Fruit fly (Drosophila melanogaster) whole organism, prepupa: ENCODE results near the gene gnu.

Experiments
- Blimp-1 ChIP-seq: fragments of 200-800 bp; sonication (Bioruptor generic); optimal IDR thresholded peaks from 3 replicates; lab custom pipeline; 2017; ENCODE audit warnings: missing biosample characterization, missing genetic modification characterization, mild to moderate bottlenecking, moderate library complexity, missing genetic modification reagents
- CG11294 ChIP-seq: fragments of 200-800 bp; sonication (Bioruptor generic); IDR thresholded peaks from 2 replicates; pipeline ENCODE4 v1.3.6; 2022; ENCODE audit warnings: missing biosample characterization, missing genetic modification characterization
- CG11762 ChIP-seq: fragments of 200-800 bp; sonication (Bioruptor generic); optimal IDR thresholded peaks from 3 replicates; lab custom pipeline; 2016; ENCODE audit warnings: missing biosample characterization, missing genetic modification characterization; ENCODE audit not compliant: insufficient read depth
- CG3032 ChIP-seq: fragments of 200-800 bp; optimal IDR thresholded peaks from 2 replicates; lab custom pipeline; 2019; ENCODE audit warnings: missing biosample characterization, mild to moderate bottlenecking, missing genetic modification characterization, moderate library complexity
- CG31627 ChIP-seq: fragments of 200-800 bp; sonication (Bioruptor generic); optimal IDR thresholded peaks from 3 replicates; lab custom pipeline; 2016; ENCODE audit warnings: missing biosample characterization, missing genetic modification characterization
- CG32006 ChIP-seq: fragments of 200-800 bp; sonication (Bioruptor generic); optimal IDR thresholded peaks from 3 replicates; lab custom pipeline; 2017; ENCODE audit warnings: missing biosample characterization, mild to moderate bottlenecking, missing genetic modification characterization
- CG34406 ChIP-seq: fragments of 200-800 bp; sonication (Bioruptor generic); optimal IDR thresholded peaks from 3 replicates; lab custom pipeline; 2016; ENCODE audit warnings: missing biosample characterization, missing genetic modification characterization
- CG3919 ChIP-seq: fragments of 200-800 bp; sonication (Bioruptor generic); optimal IDR thresholded peaks from 3 replicates; lab custom pipeline; 2016; ENCODE audit warnings: missing biosample characterization, missing genetic modification characterization
- CG6276 ChIP-seq: fragments of 200-800 bp; sonication (Bioruptor generic); optimal IDR thresholded peaks from 2 replicates; lab custom pipeline; 2017; ENCODE audit warnings: missing biosample characterization, mild to moderate bottlenecking, missing genetic modification characterization
- CG6792 ChIP-seq: fragments of 200-800 bp; sonication (Bioruptor generic); optimal IDR thresholded peaks from 3 replicates; lab custom pipeline; 2016; ENCODE audit warnings: missing biosample characterization, missing genetic modification characterization
- CG6808 ChIP-seq: fragments of 200-800 bp; sonication (Bioruptor generic); optimal IDR thresholded peaks from 3 replicates; lab custom pipeline; 2017; ENCODE audit warnings: missing biosample characterization, missing genetic modification characterization, mild to moderate bottlenecking, moderate library complexity, missing genetic modification reagents
- CG6854 ChIP-seq: fragments of 200-800 bp; sonication (Bioruptor generic); optimal IDR thresholded peaks from 2 replicates; lab custom pipeline; 2017; ENCODE audit warnings: missing biosample characterization, mild to moderate bottlenecking, missing genetic modification characterization
- CG7368 ChIP-seq: fragments of 200-800 bp; sonication (Bioruptor generic); optimal IDR thresholded peaks from 3 replicates; lab custom pipeline; 2016; ENCODE audit warnings: missing biosample characterization, missing genetic modification characterization
- CG8119 ChIP-seq: fragments of 200-800 bp; sonication (Bioruptor generic); IDR thresholded peaks from 3 replicates; pipeline ENCODE4 v1.3.6; 2022; ENCODE audit warnings: missing biosample characterization, missing genetic modification characterization
- CG8632 ChIP-seq: fragments of 200-800 bp; sonication (Bioruptor generic); optimal IDR thresholded peaks from 3 replicates; lab custom pipeline; 2016; ENCODE audit warnings: missing biosample characterization, missing genetic modification characterization
- CG9139 ChIP-seq: fragments of 200-800 bp; sonication (Bioruptor generic); optimal IDR thresholded peaks from 3 replicates; lab custom pipeline; 2017; ENCODE audit warnings: missing biosample characterization, mild to moderate bottlenecking, missing genetic modification characterization
- Eip75B ChIP-seq: fragments of 200-800 bp; sonication (Bioruptor generic); optimal IDR thresholded peaks from 3 replicates; lab custom pipeline; 2016; ENCODE audit warnings: missing biosample characterization, missing genetic modification characterization
- Eip78C ChIP-seq: fragments of 200-800 bp; sonication (Bioruptor generic); peaks from one replicate; lab custom pipeline; 2016; ENCODE audit warnings: missing biosample characterization, missing genetic modification characterization
- Eip93F ChIP-seq: fragments of 200-800 bp; sonication (Bioruptor generic); optimal IDR thresholded peaks from 2 replicates; lab custom pipeline; 2016; ENCODE audit warnings: missing biosample characterization, mild to moderate bottlenecking, missing genetic modification characterization
- Ets21C ChIP-seq: fragments of 200-800 bp; sonication (Bioruptor generic); optimal IDR thresholded peaks from 3 replicates; lab custom pipeline; 2016; ENCODE audit warnings: missing biosample characterization, missing genetic modification characterization
- Ets96B ChIP-seq: fragments of 200-800 bp; optimal IDR thresholded peaks from 2 replicates; lab custom pipeline; 2019; ENCODE audit warnings: missing biosample characterization, mild to moderate bottlenecking, missing genetic modification characterization, moderate library complexity
- Gug ChIP-seq: fragments of 200-800 bp; sonication (Bioruptor generic); IDR thresholded peaks from 2 replicates; pipeline ENCODE4 v1.3.6; 2022; ENCODE audit warnings: missing biosample characterization, missing genetic modification characterization
- Met ChIP-seq: fragments of 200-800 bp; sonication (Bioruptor generic); optimal IDR thresholded peaks from 3 replicates; lab custom pipeline; 2016; ENCODE audit warnings: missing biosample characterization, missing genetic modification characterization
- OdsH ChIP-seq: fragments of 200-800 bp; sonication (Bioruptor generic); optimal IDR thresholded peaks from 3 replicates; lab custom pipeline; 2016; ENCODE audit warnings: missing biosample characterization, missing genetic modification characterization
- Sox15 ChIP-seq: fragments of 200-800 bp; sonication (Bioruptor generic); optimal IDR thresholded peaks from 3 replicates; lab custom pipeline; 2016; ENCODE audit warnings: missing biosample characterization, missing genetic modification characterization
- achi ChIP-seq: fragments of 200-800 bp; sonication (Bioruptor generic); optimal IDR thresholded peaks from 3 replicates; lab custom pipeline; 2016; ENCODE audit warnings: missing biosample characterization, missing genetic modification characterization
- acj6 ChIP-seq: fragments of 200-800 bp; sonication (Bioruptor generic); optimal IDR thresholded peaks from 3 replicates; lab custom pipeline; 2016; ENCODE audit warnings: missing biosample characterization, missing genetic modification characterization
- cyc ChIP-seq: fragments of 200-800 bp; sonication (Bioruptor generic); optimal IDR thresholded peaks from 3 replicates; lab custom pipeline; 2016; ENCODE audit warnings: missing biosample characterization, missing genetic modification characterization
- dac ChIP-seq: fragments of 200-800 bp; sonication (Bioruptor generic); optimal IDR thresholded peaks from 2 replicates; lab custom pipeline; 2017; ENCODE audit warnings: missing biosample characterization, mild to moderate bottlenecking, missing genetic modification characterization
- dsx ChIP-seq: fragments of 200-800 bp; optimal IDR thresholded peaks from 3 replicates; lab custom pipeline; 2019; ENCODE audit warnings: missing biosample characterization, mild to moderate bottlenecking, missing genetic modification characterization, moderate library complexity; ENCODE audit not compliant: poor library complexity, severe bottlenecking
- eg ChIP-seq: fragments of 200-800 bp; sonication (Bioruptor generic); IDR thresholded peaks from 3 replicates; pipeline ENCODE4 v1.3.6; 2022; ENCODE audit warnings: missing biosample characterization, missing genetic modification characterization
- esn ChIP-seq: fragments of 200-800 bp; sonication (Bioruptor generic); optimal IDR thresholded peaks from 2 replicates; lab custom pipeline; 2016; ENCODE audit warnings: missing biosample characterization, mild to moderate bottlenecking, missing genetic modification characterization, moderate library complexity
- fd59A ChIP-seq: fragments of 200-800 bp; sonication (Bioruptor generic); optimal IDR thresholded peaks from 2 replicates; lab custom pipeline; 2017; ENCODE audit warnings: missing biosample characterization, mild to moderate bottlenecking, missing genetic modification characterization, missing genetic modification reagents
- fd85E ChIP-seq: fragments of 200-800 bp; sonication (Bioruptor generic); optimal IDR thresholded peaks from 3 replicates; lab custom pipeline; 2016; ENCODE audit warnings: missing biosample characterization, missing genetic modification characterization
- fkh ChIP-seq: fragments of 200-800 bp; sonication (Bioruptor generic); optimal IDR thresholded peaks from 3 replicates; lab custom pipeline; 2017; ENCODE audit warnings: missing biosample characterization, mild to moderate bottlenecking, missing genetic modification characterization, moderate library complexity
- lz ChIP-seq: fragments of 200-800 bp; sonication (Bioruptor generic); optimal IDR thresholded peaks from 3 replicates; lab custom pipeline; 2016; ENCODE audit warnings: missing biosample characterization, missing genetic modification characterization
- net ChIP-seq: fragments of 200-800 bp; sonication (Bioruptor generic); optimal IDR thresholded peaks from 3 replicates; lab custom pipeline; 2016; ENCODE audit warnings: missing biosample characterization, missing genetic modification characterization
- pdm3 ChIP-seq: fragments of 200-800 bp; sonication (Bioruptor generic); optimal IDR thresholded peaks from 3 replicates; lab custom pipeline; 2016; ENCODE audit warnings: missing biosample characterization, missing genetic modification characterization
- salr ChIP-seq, 2 experiments: fragments of 200-800 bp; sonication (Bioruptor generic); optimal IDR thresholded peaks; 3 replicates each; lab custom pipeline; 2016 to 2018; ENCODE audit warnings: missing biosample characterization in 2 of 2, missing genetic modification characterization in 2 of 2, mild to moderate bottlenecking in 1 of 2
- spab ChIP-seq: fragments of 200-800 bp; sonication (Bioruptor generic); optimal IDR thresholded peaks from 2 replicates; lab custom pipeline; 2017; ENCODE audit warnings: missing biosample characterization, mild to moderate bottlenecking, missing genetic modification characterization, missing genetic modification reagents
- ss ChIP-seq, 2 experiments: fragments of 200-800 bp; sonication (Bioruptor generic); optimal IDR thresholded peaks; 2 replicates in 1 of 2; 3 replicates in 1 of 2; lab custom pipeline; 2017 to 2018; ENCODE audit warnings: mild to moderate bottlenecking in 2 of 2, missing biosample characterization in 2 of 2, missing genetic modification characterization in 2 of 2, moderate library complexity in 1 of 2
- svp ChIP-seq: fragments of 200-800 bp; sonication (Bioruptor generic); peaks from one replicate; lab custom pipeline; 2016; ENCODE audit warnings: missing biosample characterization, missing genetic modification characterization
- topi ChIP-seq: fragments of 200-800 bp; sonication (Bioruptor generic); optimal IDR thresholded peaks from 3 replicates; lab custom pipeline; 2016; ENCODE audit warnings: missing biosample characterization, missing genetic modification characterization
- vri ChIP-seq: fragments of 200-800 bp; sonication (Bioruptor generic); optimal IDR thresholded peaks from 3 replicates; lab custom pipeline; 2016; ENCODE audit warnings: missing biosample characterization, mild to moderate bottlenecking, missing genetic modification characterization

Gene gnu

DNA sequence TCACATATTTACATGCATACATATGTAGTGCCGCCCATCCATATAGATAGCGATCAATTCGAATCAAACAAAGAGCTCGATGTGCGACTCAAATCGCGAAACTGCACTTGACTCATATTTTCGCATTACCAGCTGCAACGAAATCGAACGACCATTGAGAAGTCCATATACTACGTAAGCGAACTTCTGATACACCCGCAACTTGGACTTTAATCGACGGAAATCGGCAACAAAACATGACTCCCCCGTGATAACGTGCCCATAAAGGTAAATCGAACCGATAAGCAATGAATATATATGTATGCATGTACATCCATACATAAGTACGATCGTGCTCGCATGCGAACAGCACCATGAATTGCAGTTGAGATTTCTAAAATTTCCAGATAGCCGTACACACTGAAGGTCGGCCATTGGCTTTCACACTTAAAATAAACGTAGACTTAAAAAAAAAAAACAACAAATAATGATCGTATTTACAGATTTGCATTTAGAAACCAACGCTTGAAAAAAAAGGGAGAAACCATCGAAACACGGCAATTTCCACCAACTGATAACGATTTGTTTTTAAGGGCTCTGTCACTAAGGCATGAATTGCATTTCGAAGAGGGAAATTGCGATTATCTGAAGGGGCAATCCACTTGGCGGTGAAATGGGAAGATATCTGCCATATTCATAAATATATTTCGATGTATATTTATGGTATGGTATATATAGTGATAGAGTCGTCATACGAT, 20.4 kb downstream of the gnu start (continued):
- peak; percentile 13 for TF ChIP-seq CG6808
- no peak for TF ChIP-seq fd59A (GFP tag; lab: Kevin White, UChicago)
- no peak for TF ChIP-seq fd85E (GFP tag; lab: Kevin White, UChicago)
- no peak for TF ChIP-seq achi

DNA sequence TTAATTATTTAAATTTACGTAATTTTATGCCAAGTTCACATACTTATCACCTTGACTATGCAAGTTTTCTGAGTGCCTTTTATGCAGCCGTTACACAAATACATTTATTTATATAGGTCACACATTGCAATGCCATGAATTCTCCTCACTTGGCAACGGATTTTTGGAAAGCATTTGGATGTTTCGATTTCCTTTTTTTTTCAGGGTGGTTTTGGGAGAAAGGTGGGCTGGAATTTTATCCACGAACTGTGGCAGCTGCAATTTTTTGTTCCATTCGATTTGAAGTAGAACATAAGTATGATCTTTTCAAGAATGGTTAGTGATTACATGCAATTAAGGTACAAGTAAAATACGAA, 21.3 kb downstream of the gnu start:
- TF ChIP-seq Ets96B (tag; lab: Kevin White, UChicago) (no peak), OdsH (GFP tag; lab: Kevin White, UChicago) (no peak), Met (GFP tag; lab: Kevin White, UChicago) (no peak), achi (no peak), CG6808 (no peak), Eip78C (GFP tag; lab: Kevin White, UChicago) (no peak), lz (GFP tag; lab: Kevin White, UChicago) (no peak), Ets21C (GFP tag; lab: Kevin White, UChicago) (no peak), salr (GFP tag; optimal IDR thresholded peaks at IDR 0.05; lab: Kevin White, UChicago) (no peak), acj6 (GFP tag; lab: Kevin White, UChicago) (no peak), spab (no peak)
- TF ChIP-seq, all 60 proteins: peak for 0

DNA sequence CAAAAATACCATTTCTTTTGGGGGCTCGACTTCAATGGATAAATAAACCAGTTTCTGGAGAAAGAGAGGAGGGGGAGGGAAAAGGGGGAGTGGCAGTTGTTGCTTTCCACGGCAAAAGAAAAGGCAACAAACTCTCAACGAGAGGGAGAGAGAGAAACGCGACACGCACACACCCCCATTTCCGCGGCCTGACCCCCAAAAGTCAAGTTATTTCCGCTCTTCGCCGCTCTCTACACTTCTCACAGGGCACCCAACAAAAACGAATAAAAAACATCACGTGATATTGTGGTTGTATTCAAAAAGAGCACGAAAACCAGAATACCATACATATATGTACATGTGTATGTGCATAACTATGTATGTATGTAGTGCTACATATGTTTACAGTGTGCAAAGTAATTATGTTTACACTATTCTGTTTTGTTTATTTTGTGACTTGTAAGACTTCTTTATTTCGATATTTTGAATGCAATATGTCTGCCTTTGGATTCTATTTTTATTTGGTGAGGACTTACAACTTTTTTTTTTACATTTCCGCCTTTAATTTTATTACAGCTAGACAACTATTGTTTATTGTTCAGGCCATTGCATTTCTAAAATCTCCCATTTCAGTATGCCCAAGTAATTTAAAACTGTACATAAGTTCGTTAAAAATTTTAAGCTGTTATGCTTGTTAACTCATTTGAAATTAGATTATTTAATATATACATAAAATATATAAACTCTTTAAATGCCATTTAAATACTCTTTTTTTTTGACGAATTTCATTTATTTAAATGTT, 21.9 kb downstream of the gnu start:
- TF ChIP-seq Gug (no peak), spab (peak; percentile 40), achi (peak; percentile 53), Ets96B (tag; lab: Kevin White, UChicago) (peak; percentile 5), cyc (GFP tag; lab: Kevin White, UChicago) (peak; percentile 59), CG3032 (tag; lab: Kevin White, UChicago) (peak; percentile 39), Met (GFP tag; lab: Kevin White, UChicago) (peak; percentile 61), pdm3 (GFP tag; lab: Kevin White, UChicago) (peak; percentile 56), CG6854 (peak; percentile 89), fkh (GFP tag; lab: Kevin White, UChicago) (peak; percentile 88), dac (no peak), CG34406 (GFP tag; lab: Kevin White, UChicago) (peak; percentile 72), CG9139 (GFP tag; lab: Kevin White, UChicago) (peak; percentile 84), esn (GFP tag; lab: Kevin White, UChicago) (peak; percentile 80), Sox15 (peak; percentile 53), fd85E (GFP tag; lab: Kevin White, UChicago) (peak; percentile 19), CG6792 (GFP tag; lab: Kevin White, UChicago) (peak; percentile 65), Eip75B (peak; percentile 62), ss (GFP tag; optimal IDR thresholded peaks at IDR 0.05; lab: Kevin White, UChicago) (peak; percentile 89 to 96), CG6276 (GFP tag; lab: Kevin White, UChicago) (peak; percentile 52), CG31627 (GFP tag; lab: Kevin White, UChicago) (peak; percentile 57), Eip93F (GFP tag; lab: Kevin White, UChicago) (no peak), CG8119 (GFP tag; lab: Robert Waterston, UW) (peak; percentile 55), CG32006 (GFP tag; lab: Kevin White, UChicago) (peak; percentile 82), dsx (GFP tag; lab: Kevin White, UChicago) (peak; percentile 68), svp (GFP tag; lab: Kevin White, UChicago) (peak; percentile 89), CG11762 (GFP tag; lab: Kevin White, UChicago) (peak; percentile 53), eg (peak; percentile 68), CG6808 (peak; percentile 78), topi (GFP tag; lab: Kevin White, UChicago) (peak; percentile 58), vri (peak; percentile 46), CG11294 (GFP tag; lab: Robert Waterston, UW) (no peak), net (GFP tag; lab: Kevin White, UChicago) (peak; percentile 56), CG3919 (GFP tag; lab: Kevin White, UChicago) (peak; percentile 67), Blimp-1 (GFP tag; lab: Kevin White, UChicago) (peak; percentile 30), CG7368 (GFP tag; lab: Kevin White, UChicago) (no peak), CG8632 (GFP tag; lab: Kevin White, UChicago) (peak; percentile 75), fd59A (GFP tag; lab: Kevin White, UChicago) (no peak)
